Worm (Caenorhabditis elegans) whole organism, midembryonic: ENCODE measurements around the gene msp-31.

ENCODE experiments used
- T22C8.4 ChIP-seq: fragments of 200-800 bp; sonication (Bioruptor generic); IDR thresholded peaks from 2 replicates; pipeline ENCODE4 v1.3.6; 2022; ENCODE audit warnings: missing genetic modification characterization, missing compliant biosample characterization
- cog-1 ChIP-seq: sonication (generic microtip); optimal IDR thresholded peaks from 2 replicates; lab custom pipeline; 2016; ENCODE audit warnings: missing genetic modification characterization, missing compliant biosample characterization
- flt-1 ChIP-seq: fragments of 200-800 bp; sonication (Bioruptor generic); IDR thresholded peaks from 2 replicates; pipeline ENCODE4 v1.3.6; 2022; ENCODE audit warnings: missing genetic modification characterization, missing compliant biosample characterization

ce11 chrII:4937743-4938142, 21.4 kb upstream of the msp-31 start, which contains the start of gene ZK546.4:
- no peak for TF ChIP-seq flt-1 (GFP tag; lab: Robert Waterston, UW)
- no peak for TF ChIP-seq cog-1 (tag; lab: Kevin White, UChicago)
- no peak for TF ChIP-seq T22C8.4 (GFP tag; lab: Robert Waterston, UW)
